Worm (Caenorhabditis elegans) whole organism, mixed stage, embryonic: ENCODE results near the gene C04A2.15.

Experiments used
- nhr-2 ChIP-seq: fragments of 150-350 bp; optimal IDR thresholded peaks from 2 replicates; lab custom pipeline; 2014; ENCODE audit warnings: missing biosample characterization, missing genetic modification characterization
- nhr-237 ChIP-seq: fragments of 150-350 bp; optimal IDR thresholded peaks from 2 replicates; lab custom pipeline; 2014; ENCODE audit warnings: missing biosample characterization, missing genetic modification characterization
- nhr-28 ChIP-seq: fragments of 150-350 bp; optimal IDR thresholded peaks from 2 replicates; lab custom pipeline; 2014; ENCODE audit warnings: missing biosample characterization, missing genetic modification characterization
- nhr-76 ChIP-seq: sonication (generic microtip); optimal IDR thresholded peaks from 2 replicates; lab custom pipeline; 2017; ENCODE audit warnings: missing biosample characterization, missing genetic modification characterization
- pha-4 ChIP-seq: fragments of 150-350 bp; optimal IDR thresholded peaks from 2 replicates; lab custom pipeline; 2018; ENCODE audit warnings: missing biosample characterization, missing genetic modification reagents, missing genetic modification characterization
- sptf-1 ChIP-seq: sonication (generic microtip); optimal IDR thresholded peaks from 2 replicates; lab custom pipeline; 2017; ENCODE audit warnings: mild to moderate bottlenecking, missing genetic modification characterization, moderate library complexity, missing compliant biosample characterization
- ztf-11 ChIP-seq: fragments of 150-350 bp; optimal IDR thresholded peaks from 2 replicates; lab custom pipeline; 2014; ENCODE audit warnings: missing biosample characterization, missing genetic modification characterization

ce11 chrII:6824524-6824923 is 27.5 kb upstream of the C04A2.15 start:
- no peak for TF ChIP-seq nhr-237 (tag; lab: Kevin White, UChicago)
- TF ChIP-seq nhr-2 (tag; lab: Kevin White, UChicago): no peak
- TF ChIP-seq sptf-1: no peak
- TF ChIP-seq ztf-11: no peak
- TF ChIP-seq nhr-76: no peak
- TF ChIP-seq nhr-28 (tag; lab: Kevin White, UChicago): no peak
- no peak for TF ChIP-seq pha-4 (tag; lab: Kevin White, UChicago)
